Worm (Caenorhabditis elegans): ENCODE measurements around the gene ZK1010.8.

DNA sequence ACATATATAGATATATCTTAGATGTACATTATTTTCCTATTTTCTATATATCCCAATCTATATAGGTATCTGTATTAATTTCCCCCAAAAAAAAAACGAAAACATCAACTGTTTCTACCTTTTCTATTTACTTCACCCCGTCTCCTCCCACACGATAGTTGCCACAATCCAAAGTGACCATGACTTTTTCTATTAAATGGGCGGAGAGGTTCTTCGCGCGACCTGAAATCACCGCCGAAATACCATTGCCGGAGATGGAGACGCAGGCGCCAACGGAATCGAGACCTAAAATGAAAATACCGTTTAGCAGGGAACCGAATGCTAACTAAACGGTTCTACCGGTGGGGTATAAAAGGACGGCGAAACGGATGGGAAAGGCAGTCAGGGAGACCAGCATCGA lies 18.1 kb upstream of the ZK1010.8 start, which contains the start of gene col-98:
- TF ChIP-seq ceh-36 (tag; optimal IDR thresholded peaks at IDR 0.05), result no peak
- no peak for TF ChIP-seq pes-1 (GFP tag; IDR thresholded peaks at IDR 0.05)
- TF ChIP-seq ama-1 (optimal IDR thresholded peaks at IDR 0.05), result no peak
- TF ChIP-seq flt-1 (GFP tag; IDR thresholded peaks at IDR 0.05), result no peak
- TF ChIP-seq sea-1 (GFP tag; conservative IDR thresholded peaks at IDR 0.05), result no peak
- TF ChIP-seq tra-4 (tag; optimal IDR thresholded peaks at IDR 0.05), result no peak
- no peak for TF ChIP-seq tbx-37 (GFP tag; conservative IDR thresholded peaks at IDR 0.05)
- no peak for TF ChIP-seq ets-7 (tag; optimal IDR thresholded peaks at IDR 0.05)
- TF ChIP-seq B0310.2 (tag; optimal IDR thresholded peaks at IDR 0.05), result no peak
